Worm (Caenorhabditis elegans) whole organism, young adult: ENCODE measurements around the gene nep-15.

ENCODE experiments used
- B0019.2 ChIP-seq: fragments of 200-800 bp; sonication (Bioruptor generic); conservative IDR thresholded peaks from 2 replicates; pipeline ENCODE4 v1.3.6; 2022; ENCODE audit warnings: missing genetic modification reagents, missing genetic modification characterization, missing compliant biosample characterization
- B0035.1 ChIP-seq: sonication (generic microtip); optimal IDR thresholded peaks from 2 replicates; lab custom pipeline; 2016; ENCODE audit warnings: missing genetic modification characterization, mild to moderate bottlenecking, missing compliant biosample characterization, missing genotype, missing genetic modification reagents
- B0261.1 ChIP-seq: sonication (generic microtip); optimal IDR thresholded peaks from 2 replicates; lab custom pipeline; 2016; ENCODE audit warnings: mild to moderate bottlenecking, missing genetic modification characterization, moderate library complexity, missing compliant biosample characterization
- F10E7.11 ChIP-seq: sonication (generic microtip); optimal IDR thresholded peaks from 2 replicates; lab custom pipeline; 2017; ENCODE audit warnings: mild to moderate bottlenecking, missing genetic modification characterization, moderate library complexity, missing compliant biosample characterization
- F33H1.4 ChIP-seq: fragments of 200-800 bp; sonication (Bioruptor generic); IDR thresholded peaks from 2 replicates; pipeline ENCODE4 v1.3.6; 2022; ENCODE audit warnings: missing genetic modification reagents, missing genetic modification characterization, missing compliant biosample characterization
- F39B2.1 ChIP-seq: fragments of 200-800 bp; sonication (Bioruptor generic); IDR thresholded peaks from 2 replicates; pipeline ENCODE4 v1.3.6; 2022; ENCODE audit warnings: missing genetic modification reagents, missing genetic modification characterization, missing compliant biosample characterization
- K12H6.12 ChIP-seq: fragments of 200-800 bp; sonication (Bioruptor generic); optimal IDR thresholded peaks from 2 replicates; lab custom pipeline; 2018; ENCODE audit warnings: mild to moderate bottlenecking, missing genetic modification characterization, missing compliant biosample characterization
- T26A5.8 ChIP-seq: sonication (generic microtip); optimal IDR thresholded peaks from 2 replicates; lab custom pipeline; 2016; ENCODE audit warnings: missing genetic modification characterization, missing compliant biosample characterization
- Y67H2A.10 ChIP-seq: fragments of 200-800 bp; sonication (Bioruptor generic); conservative IDR thresholded peaks from 2 replicates; pipeline ENCODE4 v1.3.6; 2022; ENCODE audit warnings: missing genetic modification reagents, missing genetic modification characterization, missing compliant biosample characterization
- akir-1 ChIP-seq: fragments of 200-800 bp; sonication (Bioruptor generic); optimal IDR thresholded peaks from 2 replicates; lab custom pipeline; 2018; ENCODE audit warnings: mild to moderate bottlenecking, missing genetic modification characterization, moderate library complexity, missing compliant biosample characterization
- ama-1 ChIP-seq, 3 experiments: fragments of 150-350 bp in 1 of 3; sonication (generic microtip) in 2 of 3; optimal IDR thresholded peaks; 2 replicates each; lab custom pipeline; 2014 to 2018; ENCODE audit warnings: missing biosample characterization in 2 of 3, missing genetic modification characterization in 2 of 3, missing genetic modification reagents in 2 of 3
- athp-1 ChIP-seq: sonication (generic microtip); optimal IDR thresholded peaks from 2 replicates; lab custom pipeline; 2017; ENCODE audit warnings: mild to moderate bottlenecking, missing genetic modification characterization, missing compliant biosample characterization
- attf-3 ChIP-seq: fragments of 200-800 bp; sonication (Bioruptor generic); conservative IDR thresholded peaks from 2 replicates; pipeline ENCODE4 v1.3.6; 2022; ENCODE audit warnings: missing genetic modification reagents, missing genetic modification characterization, missing compliant biosample characterization
- attf-5 ChIP-seq: fragments of 200-800 bp; sonication (Bioruptor generic); optimal IDR thresholded peaks from 2 replicates; lab custom pipeline; 2018; ENCODE audit warnings: mild to moderate bottlenecking, missing genetic modification characterization, missing compliant biosample characterization
- bed-1 ChIP-seq: fragments of 200-800 bp; sonication (Bioruptor generic); IDR thresholded peaks from 2 replicates; pipeline ENCODE4 v1.3.6; 2022; ENCODE audit warnings: missing genetic modification reagents, missing genetic modification characterization, missing compliant biosample characterization
- bed-2 ChIP-seq: fragments of 200-800 bp; sonication (Bioruptor generic); IDR thresholded peaks from 2 replicates; pipeline ENCODE4 v1.3.6; 2022; ENCODE audit warnings: missing genetic modification reagents, missing genetic modification characterization, missing compliant biosample characterization
- cebp-1 ChIP-seq, 2 experiments: fragments of 200-800 bp in 1 of 2; sonication (Bioruptor generic) in 1 of 2; sonication (generic microtip) in 1 of 2; IDR thresholded peaks in 1 of 2; optimal IDR thresholded peaks in 1 of 2; 2 replicates each; pipeline versions ENCODE4 v1.3.6 to Lab custom; 2017 to 2022; ENCODE audit warnings: missing compliant biosample characterization in 2 of 2, missing genetic modification characterization in 2 of 2, mild to moderate bottlenecking in 1 of 2, missing genetic modification reagents in 1 of 2, moderate library complexity in 1 of 2
- ceh-100 ChIP-seq: fragments of 200-800 bp; sonication (Bioruptor generic); IDR thresholded peaks from 2 replicates; pipeline ENCODE4 v1.3.6; 2022; ENCODE audit warnings: missing genetic modification reagents, missing genetic modification characterization, missing compliant biosample characterization
- ceh-27 ChIP-seq: fragments of 200-800 bp; sonication (Bioruptor generic); optimal IDR thresholded peaks from 2 replicates; lab custom pipeline; 2018; ENCODE audit warnings: mild to moderate bottlenecking, missing genetic modification characterization, moderate library complexity, missing compliant biosample characterization
- ceh-58 ChIP-seq: fragments of 200-800 bp; sonication (Bioruptor generic); IDR thresholded peaks from 2 replicates; pipeline ENCODE4 v1.3.6; 2022; ENCODE audit warnings: missing genetic modification characterization, missing compliant biosample characterization
- ceh-79 ChIP-seq: sonication (generic microtip); optimal IDR thresholded peaks from 2 replicates; lab custom pipeline; 2017; ENCODE audit warnings: mild to moderate bottlenecking, missing genetic modification characterization, missing compliant biosample characterization
- dox-1 ChIP-seq: fragments of 200-800 bp; sonication (Bioruptor generic); IDR thresholded peaks from 2 replicates; pipeline ENCODE4 v1.3.6; 2022; ENCODE audit warnings: missing genetic modification reagents, missing genetic modification characterization, missing compliant biosample characterization
- efl-1 ChIP-seq: fragments of 150-350 bp; optimal IDR thresholded peaks from 2 replicates; lab custom pipeline; 2014; ENCODE audit warnings: missing biosample characterization, missing genetic modification reagents, missing genetic modification characterization
- ekl-4 ChIP-seq: fragments of 200-800 bp; sonication (Bioruptor generic); IDR thresholded peaks from 2 replicates; pipeline ENCODE4 v1.3.6; 2022; ENCODE audit warnings: missing genetic modification reagents, missing genetic modification characterization, missing compliant biosample characterization
- ets-4 ChIP-seq: fragments of 200-800 bp; sonication (Bioruptor generic); optimal IDR thresholded peaks from 2 replicates; lab custom pipeline; 2018; ENCODE audit warnings: mild to moderate bottlenecking, missing genetic modification characterization, missing compliant biosample characterization
- fkh-3 ChIP-seq: sonication (generic microtip); optimal IDR thresholded peaks from 2 replicates; lab custom pipeline; 2016; ENCODE audit warnings: mild to moderate bottlenecking, missing genetic modification characterization, missing compliant biosample characterization
- hsf-1 ChIP-seq: fragments of 200-800 bp; sonication (Bioruptor generic); IDR thresholded peaks from 2 replicates; pipeline ENCODE4 v1.3.6; 2022; ENCODE audit warnings: missing genetic modification reagents, missing genetic modification characterization, missing compliant biosample characterization
- lin-26 ChIP-seq: fragments of 200-800 bp; sonication (Bioruptor generic); IDR thresholded peaks from 2 replicates; pipeline ENCODE4 v1.3.6; 2022; ENCODE audit warnings: missing genetic modification reagents, missing genetic modification characterization, missing compliant biosample characterization
- lin-54 ChIP-seq: fragments of 200-800 bp; sonication (Bioruptor generic); optimal IDR thresholded peaks from 2 replicates; lab custom pipeline; 2018; ENCODE audit warnings: mild to moderate bottlenecking, missing genetic modification characterization, missing compliant biosample characterization
- madf-3 ChIP-seq: fragments of 200-800 bp; sonication (Bioruptor generic); IDR thresholded peaks from 2 replicates; pipeline ENCODE4 v1.3.6; 2022; ENCODE audit warnings: missing genetic modification reagents, missing genetic modification characterization, missing compliant biosample characterization
- madf-8 ChIP-seq: fragments of 200-800 bp; sonication (Bioruptor generic); conservative IDR thresholded peaks from 2 replicates; pipeline ENCODE4 v1.3.6; 2022; ENCODE audit warnings: missing genetic modification reagents, missing genetic modification characterization, missing compliant biosample characterization
- mes-4 ChIP-seq: sonication (generic microtip); optimal IDR thresholded peaks from 2 replicates; lab custom pipeline; 2016; ENCODE audit warnings: missing genotype, missing genetic modification characterization, missing compliant biosample characterization
- nhr-179 ChIP-seq: sonication (generic microtip); optimal IDR thresholded peaks from 2 replicates; lab custom pipeline; 2016; ENCODE audit warnings: mild to moderate bottlenecking, missing genetic modification characterization, missing compliant biosample characterization
- pbrm-1 ChIP-seq: fragments of 200-800 bp; sonication (Bioruptor generic); IDR thresholded peaks from 2 replicates; pipeline ENCODE4 v1.3.6; 2022; ENCODE audit warnings: missing genetic modification reagents, missing genetic modification characterization, missing compliant biosample characterization
- rpc-1 ChIP-seq, 2 experiments: fragments of 150-350 bp in 1 of 2; sonication (generic microtip) in 1 of 2; optimal IDR thresholded peaks; 2 replicates each; lab custom pipeline; 2014 to 2018; ENCODE audit warnings: missing biosample characterization in 1 of 2, missing genetic modification characterization in 1 of 2, missing genetic modification reagents in 1 of 2, missing genotype in 1 of 2
- sea-2 ChIP-seq: fragments of 200-800 bp; sonication (Bioruptor generic); IDR thresholded peaks from 2 replicates; pipeline ENCODE4 v1.3.6; 2022; ENCODE audit warnings: missing genetic modification characterization, missing compliant biosample characterization
- snpc-1.1 ChIP-seq: sonication (generic microtip); optimal IDR thresholded peaks from 2 replicates; lab custom pipeline; 2017; ENCODE audit warnings: missing genetic modification characterization, mild to moderate bottlenecking, missing compliant biosample characterization, antibody characterized with exemption, moderate library complexity, missing genotype, missing genetic modification reagents; ENCODE audit not compliant: insufficient read depth
- snpc-4 ChIP-seq, 5 experiments: fragments of 150-350 bp in 1 of 5; sonication (generic microtip) in 4 of 5; optimal IDR thresholded peaks; 2 replicates each; lab custom pipeline; 2014 to 2018; ENCODE audit warnings: missing genetic modification characterization in 5 of 5, missing biosample characterization in 3 of 5, antibody characterized with exemption in 2 of 5, mild to moderate bottlenecking in 2 of 5, missing compliant biosample characterization in 2 of 5, missing genotype in 2 of 5, moderate library complexity in 2 of 5, missing genetic modification reagents in 1 of 5
- sptf-2 ChIP-seq: fragments of 200-800 bp; sonication (Bioruptor generic); optimal IDR thresholded peaks from 2 replicates; lab custom pipeline; 2018; ENCODE audit warnings: mild to moderate bottlenecking, missing genetic modification characterization, missing compliant biosample characterization
- xnd-1 ChIP-seq: sonication (generic microtip); optimal IDR thresholded peaks from 2 replicates; lab custom pipeline; 2016; ENCODE audit warnings: missing genotype, missing genetic modification reagents, missing genetic modification characterization, missing compliant biosample characterization
- zfh-2 ChIP-seq: fragments of 200-800 bp; sonication (Bioruptor generic); conservative IDR thresholded peaks from 2 replicates; pipeline ENCODE4 v1.3.6; 2022; ENCODE audit warnings: missing genetic modification reagents, missing genetic modification characterization, missing compliant biosample characterization
- ztf-18 ChIP-seq: sonication (generic microtip); optimal IDR thresholded peaks from 2 replicates; lab custom pipeline; 2016; ENCODE audit warnings: missing genotype, mild to moderate bottlenecking, missing genetic modification characterization, missing compliant biosample characterization
- ztf-25 ChIP-seq: fragments of 200-800 bp; sonication (Bioruptor generic); IDR thresholded peaks from 2 replicates; pipeline ENCODE4 v1.3.6; 2022; ENCODE audit warnings: missing genetic modification reagents, missing genetic modification characterization, missing compliant biosample characterization
- ztf-26 ChIP-seq: sonication (generic microtip); optimal IDR thresholded peaks from 2 replicates; lab custom pipeline; 2017; ENCODE audit warnings: missing genetic modification characterization, missing compliant biosample characterization
- ztf-28 ChIP-seq: fragments of 200-800 bp; sonication (Bioruptor generic); IDR thresholded peaks from 2 replicates; pipeline ENCODE4 v1.3.6; 2022; ENCODE audit warnings: missing genetic modification reagents, missing genetic modification characterization, missing compliant biosample characterization
- ztf-3 ChIP-seq: fragments of 200-800 bp; sonication (Bioruptor generic); optimal IDR thresholded peaks from 2 replicates; lab custom pipeline; 2018; ENCODE audit warnings: mild to moderate bottlenecking, missing genetic modification characterization, missing compliant biosample characterization

The nep-15 gene

DNA sequence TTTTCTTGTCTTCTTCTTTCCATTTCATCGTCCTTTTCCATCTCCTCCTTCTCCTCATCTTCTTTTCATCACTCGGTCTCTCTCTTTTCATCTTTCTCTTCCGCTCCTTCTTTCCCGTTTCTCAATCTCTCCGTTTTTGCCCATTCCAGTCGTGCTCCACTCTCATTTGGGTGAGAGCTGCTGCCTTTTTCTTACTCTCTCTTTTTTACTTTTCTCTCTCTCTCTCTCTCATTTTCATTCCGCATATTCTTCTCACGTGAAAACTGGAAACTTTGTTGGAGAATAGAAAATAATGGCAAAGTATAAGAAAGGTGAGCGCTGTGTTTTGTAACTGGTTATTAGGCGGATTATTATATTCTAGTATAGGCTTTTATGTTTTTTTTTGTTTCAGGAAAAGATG is 6.3 kb downstream of the nep-15 start, which contains the start of gene tbc-18 (continued):
- no peak for TF ChIP-seq mes-4
- TF ChIP-seq lin-26 (GFP tag; lab: Robert Waterston, UW), result no peak
- no peak for TF ChIP-seq ztf-3 (GFP tag; lab: Kevin White, UChicago)
- TF ChIP-seq Y67H2A.10 (GFP tag; lab: Robert Waterston, UW), result no peak
- TF ChIP-seq B0261.1, result no peak
- no peak for TF ChIP-seq xnd-1
- no peak for TF ChIP-seq bed-2 (GFP tag; lab: Robert Waterston, UW)
- TF ChIP-seq madf-3 (GFP tag; lab: Robert Waterston, UW), result no peak
- TF ChIP-seq K12H6.12 (tag; lab: Kevin White, UChicago), result peak; percentile 21
- TF ChIP-seq rpc-1 (optimal IDR thresholded peaks at IDR 0.05; lab: Kevin White, UChicago), result no peak
- TF ChIP-seq rpc-1 (tag; optimal IDR thresholded peaks at IDR 0.05; lab: Kevin White, UChicago), result no peak
- TF ChIP-seq dox-1, result no peak
- TF ChIP-seq F39B2.1 (GFP tag; lab: Robert Waterston, UW), result no peak
- no peak for TF ChIP-seq ztf-26 (tag; lab: Kevin White, UChicago)
- TF ChIP-seq ceh-58, result no peak
- TF ChIP-seq snpc-1.1 (tag; lab: Kevin White, UChicago), result no peak
- TF ChIP-seq sea-2 (GFP tag; lab: Robert Waterston, UW), result no peak
- no peak for TF ChIP-seq ceh-27
- no peak for TF ChIP-seq cebp-1 (GFP tag; IDR thresholded peaks at IDR 0.05; lab: Robert Waterston, UW)
- TF ChIP-seq cebp-1 (tag; optimal IDR thresholded peaks at IDR 0.05; lab: Kevin White, UChicago), result peak; percentile 54
- TF ChIP-seq, all 124 proteins: peak for 5

DNA sequence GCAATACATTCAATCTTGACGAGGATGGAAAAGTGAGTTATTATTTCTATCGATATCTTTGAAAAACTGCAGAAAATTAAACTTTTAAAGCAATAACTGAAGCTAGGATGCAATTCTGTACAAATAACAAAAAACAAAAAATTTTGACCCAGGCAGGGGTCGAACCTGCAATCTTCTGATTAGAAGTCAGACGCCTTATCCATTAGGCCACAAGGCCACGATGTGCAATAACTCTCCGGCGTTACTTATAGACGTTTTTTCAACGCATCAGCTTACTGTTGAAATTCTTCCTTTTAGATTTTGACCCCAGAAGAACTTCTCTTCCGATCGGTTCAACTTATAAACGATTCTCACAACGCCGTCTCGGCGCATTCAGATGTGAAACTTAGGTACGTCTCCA is 9.6 kb downstream of the nep-15 start:
- TF ChIP-seq ekl-4 (GFP tag; lab: Robert Waterston, UW) (peak; percentile 28; the same call in 1 of the 2 replicates), B0019.2 (no peak), ama-1 (optimal IDR thresholded peaks at IDR 0.05; lab: Kevin White, UChicago) (no peak), ama-1 (GFP tag; optimal IDR thresholded peaks at IDR 0.05; lab: Kevin White, UChicago) (peak in 1 of 2 experiments; percentile 59), ceh-100 (GFP tag; lab: Robert Waterston, UW) (peak; percentile 45; the same call in 1 of the 2 replicates), F33H1.4 (GFP tag; lab: Robert Waterston, UW) (no peak), efl-1 (GFP tag; lab: Kevin White, UChicago) (no peak), attf-3 (0 out of 2 replicates have a peak, but pooled peaks have one; percentile 23), snpc-4 (GFP tag; optimal IDR thresholded peaks at IDR 0.05; lab: Kevin White, UChicago) (peak; percentile 65), snpc-4 (tag; optimal IDR thresholded peaks at IDR 0.05; lab: Kevin White, UChicago) (peak in 2 of 4 experiments; percentile 44 to 61), madf-8 (GFP tag; lab: Robert Waterston, UW) (no peak), lin-54 (GFP tag; lab: Kevin White, UChicago) (peak; percentile 24), zfh-2 (GFP tag; lab: Robert Waterston, UW) (no peak), B0035.1 (no peak), athp-1 (peak; percentile 51), pbrm-1 (GFP tag; lab: Robert Waterston, UW) (peak; percentile 89), bed-1 (no peak), Y67H2A.10 (GFP tag; lab: Robert Waterston, UW) (no peak), F10E7.11 (tag; lab: Kevin White, UChicago) (peak; percentile 26), hsf-1 (GFP tag; lab: Robert Waterston, UW) (no peak), bed-2 (GFP tag; lab: Robert Waterston, UW) (no peak), fkh-3 (no peak), ets-4 (GFP tag; lab: Kevin White, UChicago) (no peak), sptf-2 (no peak), ceh-79 (tag; lab: Kevin White, UChicago) (no peak), nhr-179 (tag; lab: Kevin White, UChicago) (no peak), ztf-25 (GFP tag; lab: Robert Waterston, UW) (no peak), dox-1 (peak; percentile 54; the same call in 1 of the 2 replicates), attf-5 (GFP tag; lab: Kevin White, UChicago) (peak; percentile 38), ztf-28 (GFP tag; lab: Robert Waterston, UW) (0 out of 2 replicates have a peak, but pooled peaks have one; percentile 27), T26A5.8 (tag; lab: Kevin White, UChicago) (no peak), ztf-18 (tag; lab: Kevin White, UChicago) (peak; percentile 46), akir-1 (GFP tag; lab: Kevin White, UChicago) (no peak)
